2 worm cellular contexts compared by ENCODE assay signal in the genomic region with DNA sequence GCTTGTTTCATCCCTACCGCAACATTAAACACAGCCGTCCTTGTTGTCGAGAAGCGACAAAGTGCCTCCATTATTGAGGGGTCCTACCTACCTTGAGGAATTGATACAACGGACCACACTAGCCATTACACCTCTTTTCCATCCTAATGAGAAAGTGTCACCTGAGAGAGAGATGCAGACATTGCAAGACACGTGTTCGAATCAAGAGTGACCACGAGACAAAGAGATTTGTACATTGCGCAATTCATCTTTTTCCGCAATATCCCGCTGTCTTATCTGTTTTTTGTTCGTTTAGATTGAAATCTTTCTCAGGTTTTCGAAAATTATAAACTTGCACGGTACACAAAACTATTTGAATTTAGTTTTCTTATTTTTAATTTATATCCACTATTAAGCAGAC.
A peak's percentile ranks its signal among the peaks of the same experiment; 100 is the strongest.
TF ChIP-seq lines count a peak whose summit lies in the region.

No protein-coding gene starts in this region.

TF ChIP-seq in whole organism, L1 larva, 84 proteins besides CTCF, POLR2A, EP300 and RAD21 (continued from another document):
- TF ChIP-seq mep-1 (tag; optimal IDR thresholded peaks at IDR 0.05; lab: Kevin White, UChicago) = peak; percentile 77
- TF ChIP-seq tlp-1 (tag; optimal IDR thresholded peaks at IDR 0.05; lab: Kevin White, UChicago) = no peak
- TF ChIP-seq mab-9 (GFP tag; IDR thresholded peaks at IDR 0.05; lab: Robert Waterston, UW) = no peak
- TF ChIP-seq unc-130 (tag; optimal IDR thresholded peaks at IDR 0.05; lab: Kevin White, UChicago) = peak; percentile 31
- no peak for TF ChIP-seq sptf-1 (tag; optimal IDR thresholded peaks at IDR 0.05; lab: Kevin White, UChicago)
- no peak for TF ChIP-seq sup-37 (GFP tag; optimal IDR thresholded peaks at IDR 0.05; lab: Kevin White, UChicago)
- TF ChIP-seq nhr-85 (tag; lab: Kevin White, UChicago) = peak; percentile 92
- no peak for TF ChIP-seq hlh-4 (tag; optimal IDR thresholded peaks at IDR 0.05; lab: Kevin White, UChicago)
- TF ChIP-seq skn-1 (tag; optimal IDR thresholded peaks at IDR 0.05; lab: Kevin White, UChicago) = peak; percentile 64
- TF ChIP-seq hpl-2 (GFP tag; optimal IDR thresholded peaks at IDR 0.05; lab: Kevin White, UChicago) = no peak
- TF ChIP-seq ceh-88 (GFP tag; IDR thresholded peaks at IDR 0.05; lab: Robert Waterston, UW) = no peak
- no peak for TF ChIP-seq ceh-63 (GFP tag; optimal IDR thresholded peaks at IDR 0.05; lab: Kevin White, UChicago)
- no peak for TF ChIP-seq jun-1 (tag; optimal IDR thresholded peaks at IDR 0.05; lab: Kevin White, UChicago)
- peak in 1 of 2 experiments; percentile 92 for TF ChIP-seq mdl-1 (tag; optimal IDR thresholded peaks at IDR 0.05; lab: Kevin White, UChicago)
- TF ChIP-seq elt-2 (tag; optimal IDR thresholded peaks at IDR 0.05; lab: Kevin White, UChicago) = no peak
- peak; percentile 76 for TF ChIP-seq snu-23 (GFP tag; optimal IDR thresholded peaks at IDR 0.05; lab: Kevin White, UChicago)
- TF ChIP-seq hlh-17 (GFP tag; optimal IDR thresholded peaks at IDR 0.05; lab: Kevin White, UChicago; ENCODE audit: borderline replicate concordance) = no peak
- TF ChIP-seq ceh-8 (GFP tag; optimal IDR thresholded peaks at IDR 0.05; lab: Kevin White, UChicago) = no peak
- TF ChIP-seq unc-30 (tag; optimal IDR thresholded peaks at IDR 0.05; lab: Kevin White, UChicago) = no peak
- TF ChIP-seq zag-1 (tag; optimal IDR thresholded peaks at IDR 0.05; lab: Kevin White, UChicago) = no peak
- TF ChIP-seq unc-98 (GFP tag; IDR thresholded peaks at IDR 0.05; lab: Robert Waterston, UW) = no peak
- TF ChIP-seq fos-1 (tag; optimal IDR thresholded peaks at IDR 0.05; lab: Kevin White, UChicago) = no peak
- TF ChIP-seq snpc-4 (tag; optimal IDR thresholded peaks at IDR 0.05; lab: Kevin White, UChicago) = no peak
- peak; percentile 36 for TF ChIP-seq nhr-47 (tag; optimal IDR thresholded peaks at IDR 0.05; lab: Kevin White, UChicago)
- no peak for TF ChIP-seq unc-62 (GFP tag; optimal IDR thresholded peaks at IDR 0.05; lab: Kevin White, UChicago)
- peak; percentile 45 for TF ChIP-seq nhr-90 (tag; optimal IDR thresholded peaks at IDR 0.05; lab: Kevin White, UChicago; ENCODE audit: poor library complexity)
- peak; percentile 90 for TF ChIP-seq lin-14 (GFP tag; optimal IDR thresholded peaks at IDR 0.05; lab: Kevin White, UChicago)
- no peak for TF ChIP-seq F16B12.6 (tag; optimal IDR thresholded peaks at IDR 0.05; lab: Kevin White, UChicago)
- no peak for TF ChIP-seq C04F5.9 (tag; optimal IDR thresholded peaks at IDR 0.05; lab: Kevin White, UChicago)
- no peak for TF ChIP-seq dpl-1 (GFP tag; optimal IDR thresholded peaks at IDR 0.05; lab: Kevin White, UChicago)
- no peak for TF ChIP-seq fkh-8 (tag; optimal IDR thresholded peaks at IDR 0.05; lab: Kevin White, UChicago)
- TF ChIP-seq irx-1 (tag; optimal IDR thresholded peaks at IDR 0.05; lab: Kevin White, UChicago) = peak; percentile 54
- TF ChIP-seq egl-27 (tag; optimal IDR thresholded peaks at IDR 0.05; lab: Kevin White, UChicago) = peak in 1 of 2 experiments; percentile 15
- peak; percentile 39 for TF ChIP-seq xbp-1 (tag; optimal IDR thresholded peaks at IDR 0.05; lab: Kevin White, UChicago)
- no peak for TF ChIP-seq ces-1 (GFP tag; optimal IDR thresholded peaks at IDR 0.05; lab: Kevin White, UChicago)
- TF ChIP-seq aly-2 (tag; optimal IDR thresholded peaks at IDR 0.05; lab: Kevin White, UChicago) = no peak
- no peak for TF ChIP-seq ceh-90 (tag; optimal IDR thresholded peaks at IDR 0.05; lab: Kevin White, UChicago)
- TF ChIP-seq nhr-237 (tag; optimal IDR thresholded peaks at IDR 0.05; lab: Kevin White, UChicago) = no peak
- no peak for TF ChIP-seq ceh-82 (tag; optimal IDR thresholded peaks at IDR 0.05; lab: Kevin White, UChicago)
- no peak for TF ChIP-seq C34B4.2 (tag; optimal IDR thresholded peaks at IDR 0.05; lab: Kevin White, UChicago)
- TF ChIP-seq fkh-4 (tag; optimal IDR thresholded peaks at IDR 0.05; lab: Kevin White, UChicago; ENCODE audit: borderline replicate concordance) = no peak
- no peak for TF ChIP-seq nhr-28 (tag; optimal IDR thresholded peaks at IDR 0.05; lab: Kevin White, UChicago)
- peak in 1 of 6 experiments; percentile 15 for TF ChIP-seq elt-3 (tag; optimal IDR thresholded peaks at IDR 0.05; lab: Kevin White, UChicago)
- TF ChIP-seq lin-35 (GFP tag; optimal IDR thresholded peaks at IDR 0.05; lab: Kevin White, UChicago) = peak; percentile 17 to 55
- TF ChIP-seq lin-13 (GFP tag; optimal IDR thresholded peaks at IDR 0.05; lab: Kevin White, UChicago) = no peak
- TF ChIP-seq tbx-2 (tag; optimal IDR thresholded peaks at IDR 0.05; lab: Kevin White, UChicago) = no peak
- peak; percentile 53 for TF ChIP-seq nhr-19 (GFP tag; conservative IDR thresholded peaks at IDR 0.05; lab: Robert Waterston, UW)
- no peak for TF ChIP-seq nhr-76 (tag; optimal IDR thresholded peaks at IDR 0.05; lab: Kevin White, UChicago)

TF ChIP-seq in whole organism, L2 larva, 48 proteins besides CTCF, POLR2A, EP300 and RAD21 (continued from another document):
- no peak for TF ChIP-seq mbf-1 (tag; optimal IDR thresholded peaks at IDR 0.05; lab: Kevin White, UChicago)
- no peak for TF ChIP-seq dmd-4 (tag; optimal IDR thresholded peaks at IDR 0.05; lab: Kevin White, UChicago)
- peak; percentile 66 for TF ChIP-seq nhr-21 (tag; optimal IDR thresholded peaks at IDR 0.05; lab: Kevin White, UChicago)
- TF ChIP-seq ztf-11 (tag; optimal IDR thresholded peaks at IDR 0.05; lab: Kevin White, UChicago) = no peak
- TF ChIP-seq nhr-25 (tag; optimal IDR thresholded peaks at IDR 0.05; lab: Kevin White, UChicago) = peak; percentile 46
- no peak for TF ChIP-seq nhr-77 (tag; optimal IDR thresholded peaks at IDR 0.05; lab: Kevin White, UChicago)
